Worm (Caenorhabditis elegans) whole organism, L3 larva: Measurements from ENCODE around the gene T28F3.11.

ENCODE experiments used
- R02D3.7 ChIP-seq: fragments of 150-350 bp; optimal IDR thresholded peaks from 2 replicates; lab custom pipeline; 2014; ENCODE audit warnings: missing biosample characterization, missing genetic modification characterization
- ZK546.5 ChIP-seq: sonication (generic microtip); optimal IDR thresholded peaks from 2 replicates; lab custom pipeline; 2017; ENCODE audit warnings: missing biosample characterization, missing genetic modification characterization
- aly-2 ChIP-seq: fragments of 150-350 bp; optimal IDR thresholded peaks from 2 replicates; lab custom pipeline; 2014; ENCODE audit warnings: missing biosample characterization, missing genetic modification characterization
- ama-1 ChIP-seq: fragments of 150-350 bp; optimal IDR thresholded peaks from 2 replicates; lab custom pipeline; 2018
- ceh-16 ChIP-seq: sonication (generic microtip); optimal IDR thresholded peaks from 2 replicates; lab custom pipeline; 2017; ENCODE audit warnings: missing biosample characterization, missing genetic modification characterization
- ceh-28 ChIP-seq: fragments of 150-350 bp; optimal IDR thresholded peaks from 2 replicates; lab custom pipeline; 2014; ENCODE audit warnings: missing biosample characterization, missing genetic modification reagents, missing genetic modification characterization
- ceh-82 ChIP-seq: fragments of 150-350 bp; optimal IDR thresholded peaks from 2 replicates; lab custom pipeline; 2014; ENCODE audit warnings: missing biosample characterization, missing genetic modification characterization
- ceh-9 ChIP-seq: sonication (generic microtip); optimal IDR thresholded peaks from 2 replicates; lab custom pipeline; 2018; ENCODE audit warnings: missing biosample characterization, missing genetic modification characterization
- daf-12 ChIP-seq: fragments of 150-350 bp; optimal IDR thresholded peaks from 2 replicates; lab custom pipeline; 2014; ENCODE audit warnings: missing biosample characterization, missing genetic modification reagents, missing genetic modification characterization
- egl-27 ChIP-seq: sonication (generic microtip); optimal IDR thresholded peaks from 4 replicates; lab custom pipeline; 2017; ENCODE audit warnings: missing biosample characterization, missing genetic modification reagents, missing genetic modification characterization
- egl-5 ChIP-seq: fragments of 150-350 bp; optimal IDR thresholded peaks from 2 replicates; lab custom pipeline; 2017; ENCODE audit warnings: missing biosample characterization, missing genetic modification reagents, missing genetic modification characterization, inconsistent platforms
- elt-1 ChIP-seq: fragments of 150-350 bp; optimal IDR thresholded peaks from 2 replicates; lab custom pipeline; 2014; ENCODE audit warnings: missing biosample characterization, missing genetic modification characterization
- elt-2 ChIP-seq: sonication (generic microtip); optimal IDR thresholded peaks from 2 replicates; lab custom pipeline; 2016; ENCODE audit warnings: missing genetic modification reagents, mild to moderate bottlenecking, missing genetic modification characterization, missing compliant biosample characterization
- elt-3 ChIP-seq, 3 experiments: fragments of 150-350 bp in 1 of 3; sonication (generic microtip) in 2 of 3; optimal IDR thresholded peaks; 2 replicates in 2 of 3; 4 replicates in 1 of 3; lab custom pipeline; 2014 to 2017; ENCODE audit warnings: missing biosample characterization in 3 of 3, missing genetic modification characterization in 3 of 3
- eor-1 ChIP-seq, 2 experiments: fragments of 150-350 bp; optimal IDR thresholded peaks; 2 replicates each; lab custom pipeline; 2014 to 2018; ENCODE audit warnings: missing biosample characterization in 2 of 2, missing genetic modification characterization in 2 of 2
- fkh-10 ChIP-seq: sonication (generic microtip); optimal IDR thresholded peaks from 2 replicates; lab custom pipeline; 2017; ENCODE audit warnings: missing biosample characterization, missing genetic modification reagents, missing genetic modification characterization
- fkh-2 ChIP-seq: fragments of 150-350 bp; optimal IDR thresholded peaks from 2 replicates; lab custom pipeline; 2014; ENCODE audit warnings: missing biosample characterization, missing genetic modification reagents, missing genetic modification characterization
- fos-1 ChIP-seq: fragments of 150-350 bp; optimal IDR thresholded peaks from 2 replicates; lab custom pipeline; 2014; ENCODE audit warnings: missing biosample characterization, missing genetic modification characterization
- hmg-11 ChIP-seq: sonication (generic microtip); optimal IDR thresholded peaks from 2 replicates; lab custom pipeline; 2016; ENCODE audit warnings: missing genetic modification characterization, missing compliant biosample characterization
- jun-1 ChIP-seq: fragments of 150-350 bp; optimal IDR thresholded peaks from 2 replicates; lab custom pipeline; 2014; ENCODE audit warnings: missing biosample characterization, missing genetic modification reagents, missing genetic modification characterization
- lin-15B ChIP-seq: fragments of 150-350 bp; optimal IDR thresholded peaks from 2 replicates; lab custom pipeline; 2014; ENCODE audit warnings: missing biosample characterization, missing genetic modification characterization
- lin-39 ChIP-seq: fragments of 150-350 bp; optimal IDR thresholded peaks from 2 replicates; lab custom pipeline; 2018; ENCODE audit warnings: missing biosample characterization, missing genetic modification reagents, missing genetic modification characterization
- lsy-12 ChIP-seq: sonication (generic microtip); optimal IDR thresholded peaks from 2 replicates; lab custom pipeline; 2016; ENCODE audit warnings: mild to moderate bottlenecking, missing genetic modification characterization, missing compliant biosample characterization
- mdl-1 ChIP-seq: fragments of 150-350 bp; optimal IDR thresholded peaks from 2 replicates; lab custom pipeline; 2014; ENCODE audit warnings: missing biosample characterization, missing genetic modification characterization
- mml-1 ChIP-seq: fragments of 150-350 bp; sonication (generic microtip); optimal IDR thresholded peaks from 3 replicates; lab custom pipeline; 2014; ENCODE audit warnings: missing biosample characterization, missing genetic modification characterization
- nfya-1 ChIP-seq: sonication (generic microtip); optimal IDR thresholded peaks from 2 replicates; lab custom pipeline; 2017; ENCODE audit warnings: missing genetic modification characterization, mild to moderate bottlenecking, missing compliant biosample characterization, antibody characterized with exemption, moderate library complexity; ENCODE audit not compliant: insufficient read depth
- nhr-11 ChIP-seq: fragments of 150-350 bp; optimal IDR thresholded peaks from 2 replicates; lab custom pipeline; 2014; ENCODE audit warnings: missing biosample characterization, missing genetic modification characterization
- nhr-12 ChIP-seq: fragments of 150-350 bp; optimal IDR thresholded peaks from 2 replicates; lab custom pipeline; 2014; ENCODE audit warnings: missing biosample characterization, missing genetic modification characterization
- nhr-23 ChIP-seq: fragments of 150-350 bp; optimal IDR thresholded peaks from 2 replicates; lab custom pipeline; 2014; ENCODE audit warnings: missing biosample characterization, missing genetic modification reagents, missing genetic modification characterization
- nhr-237 ChIP-seq: fragments of 150-350 bp; optimal IDR thresholded peaks from 2 replicates; lab custom pipeline; 2014; ENCODE audit warnings: missing biosample characterization, missing genetic modification characterization
- nhr-25 ChIP-seq: sonication (generic microtip); optimal IDR thresholded peaks from 2 replicates; lab custom pipeline; 2017; ENCODE audit warnings: missing biosample characterization, missing genetic modification characterization
- nhr-28 ChIP-seq: fragments of 150-350 bp; optimal IDR thresholded peaks from 2 replicates; lab custom pipeline; 2014; ENCODE audit warnings: missing biosample characterization, missing genetic modification characterization
- nhr-43 ChIP-seq: sonication (generic microtip); optimal IDR thresholded peaks from 2 replicates; lab custom pipeline; 2016; ENCODE audit warnings: mild to moderate bottlenecking, missing genetic modification characterization, missing compliant biosample characterization; ENCODE audit not compliant: poor library complexity, severe bottlenecking
- nhr-67 ChIP-seq: fragments of 150-350 bp; optimal IDR thresholded peaks from 2 replicates; lab custom pipeline; 2014; ENCODE audit warnings: missing biosample characterization, missing genetic modification characterization
- nhr-76 ChIP-seq: fragments of 150-350 bp; sonication (generic microtip); optimal IDR thresholded peaks from 5 replicates; lab custom pipeline; 2014; ENCODE audit warnings: missing biosample characterization, missing genetic modification characterization
- nhr-77 ChIP-seq: fragments of 150-350 bp; optimal IDR thresholded peaks from 2 replicates; lab custom pipeline; 2014; ENCODE audit warnings: missing biosample characterization, missing genetic modification characterization
- pha-4 ChIP-seq: fragments of 150-350 bp; optimal IDR thresholded peaks from 2 replicates; lab custom pipeline; 2014; ENCODE audit warnings: missing biosample characterization, missing genetic modification reagents, missing genetic modification characterization
- pqm-1 ChIP-seq: fragments of 150-350 bp; optimal IDR thresholded peaks from 2 replicates; lab custom pipeline; 2017; ENCODE audit warnings: missing biosample characterization, missing genetic modification characterization, inconsistent platforms
- sea-2 ChIP-seq: fragments of 150-350 bp; sonication (generic microtip); optimal IDR thresholded peaks from 4 replicates; lab custom pipeline; 2014; ENCODE audit warnings: missing biosample characterization, missing genetic modification reagents, missing genetic modification characterization
- skn-1 ChIP-seq: fragments of 150-350 bp; optimal IDR thresholded peaks from 2 replicates; lab custom pipeline; 2014; ENCODE audit warnings: missing biosample characterization, missing genetic modification characterization
- snpc-4 ChIP-seq: fragments of 150-350 bp; optimal IDR thresholded peaks from 2 replicates; lab custom pipeline; 2014; ENCODE audit warnings: missing biosample characterization, missing genetic modification characterization
- tbx-2 ChIP-seq: sonication (generic microtip); optimal IDR thresholded peaks from 2 replicates; lab custom pipeline; 2016; ENCODE audit warnings: mild to moderate bottlenecking, missing genetic modification characterization, missing compliant biosample characterization
- unc-39 ChIP-seq: sonication (generic microtip); optimal IDR thresholded peaks from 4 replicates; lab custom pipeline; 2017; ENCODE audit warnings: missing biosample characterization, missing genetic modification characterization
- unc-62 ChIP-seq: fragments of 150-350 bp; sonication (generic microtip); optimal IDR thresholded peaks from 4 replicates; lab custom pipeline; 2014; ENCODE audit warnings: missing biosample characterization, missing genetic modification reagents, missing genetic modification characterization
- zag-1 ChIP-seq: fragments of 150-350 bp; optimal IDR thresholded peaks from 2 replicates; lab custom pipeline; 2014; ENCODE audit warnings: missing biosample characterization, missing genetic modification characterization
- ztf-11 ChIP-seq: fragments of 150-350 bp; optimal IDR thresholded peaks from 2 replicates; lab custom pipeline; 2014; ENCODE audit warnings: missing biosample characterization, missing genetic modification characterization
- ztf-4 ChIP-seq: fragments of 150-350 bp; optimal IDR thresholded peaks from 2 replicates; lab custom pipeline; 2014; ENCODE audit warnings: missing biosample characterization, missing genetic modification characterization

T28F3.11 gene

DNA sequence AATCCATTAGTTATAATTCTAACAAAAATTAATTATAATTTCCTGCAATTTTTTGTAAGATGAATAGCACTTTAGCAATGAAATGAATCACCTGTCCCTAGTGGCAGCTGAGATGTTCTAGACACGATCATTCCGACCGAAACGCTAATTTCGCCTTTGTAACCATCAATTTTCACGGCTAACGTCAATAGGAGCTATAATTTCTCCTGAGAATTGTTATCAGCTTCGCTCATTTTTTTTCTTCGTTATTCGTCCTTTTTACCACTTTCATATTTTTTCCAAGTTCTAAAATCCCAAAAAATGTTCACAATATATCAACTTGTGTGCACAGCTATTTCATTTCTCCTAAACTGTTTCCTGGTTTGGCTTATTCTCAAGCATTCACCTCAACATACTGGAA lies 26.2 kb downstream of the T28F3.11 start, which contains the start of gene str-187:
str-187 (plus strand) TSS at position 301 of the 400 bp plus-strand sequence.
- TF ChIP-seq fos-1 (tag; lab: Kevin White, UChicago) (no peak), ceh-82 (tag; lab: Kevin White, UChicago) (no peak), sea-2 (GFP tag; lab: Kevin White, UChicago) (no peak), zag-1 (tag; lab: Kevin White, UChicago) (no peak), elt-3 (tag; optimal IDR thresholded peaks at IDR 0.05; lab: Kevin White, UChicago) (no peak), ceh-28 (no peak), egl-27 (no peak), lin-15B (tag; lab: Kevin White, UChicago) (no peak)

DNA sequence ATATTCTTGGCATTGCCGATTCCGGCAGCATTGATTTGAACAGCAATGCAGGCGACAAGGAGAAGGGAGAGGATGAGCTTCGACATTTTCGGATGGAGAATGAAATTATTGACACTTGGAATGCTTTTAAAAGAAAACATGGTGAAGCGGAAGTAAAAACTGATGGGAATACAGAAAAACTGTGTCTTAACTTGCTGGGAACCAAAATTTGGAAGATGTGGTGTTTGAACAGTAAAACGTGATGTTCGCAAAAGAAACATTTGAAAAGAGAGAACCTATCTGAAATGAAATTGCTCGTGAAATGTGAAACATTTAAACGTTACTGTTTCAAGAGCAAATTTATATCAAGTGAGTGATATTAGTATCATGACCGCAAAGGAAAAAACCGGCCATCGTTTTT lies 26.8 kb downstream of the T28F3.11 start, which contains the start of gene F26D10.13:
F26D10.13 (minus strand) TSS at position 101 of the 400 bp plus-strand sequence.
- TF ChIP-seq pha-4 (no peak), ceh-9 (no peak), nhr-11 (tag; lab: Kevin White, UChicago) (no peak), nfya-1 (tag; lab: Kevin White, UChicago) (no peak), elt-1 (no peak), ztf-11 (no peak), ama-1 (lab: Kevin White, UChicago) (no peak), lin-39 (tag; lab: Kevin White, UChicago) (no peak), unc-39 (tag; lab: Kevin White, UChicago) (no peak), sea-2 (GFP tag; lab: Kevin White, UChicago) (no peak), egl-27 (no peak), fkh-10 (GFP tag; lab: Kevin White, UChicago) (no peak), nhr-12 (tag; lab: Kevin White, UChicago) (no peak), nhr-28 (tag; lab: Kevin White, UChicago) (no peak), mdl-1 (tag; lab: Kevin White, UChicago) (no peak)

DNA sequence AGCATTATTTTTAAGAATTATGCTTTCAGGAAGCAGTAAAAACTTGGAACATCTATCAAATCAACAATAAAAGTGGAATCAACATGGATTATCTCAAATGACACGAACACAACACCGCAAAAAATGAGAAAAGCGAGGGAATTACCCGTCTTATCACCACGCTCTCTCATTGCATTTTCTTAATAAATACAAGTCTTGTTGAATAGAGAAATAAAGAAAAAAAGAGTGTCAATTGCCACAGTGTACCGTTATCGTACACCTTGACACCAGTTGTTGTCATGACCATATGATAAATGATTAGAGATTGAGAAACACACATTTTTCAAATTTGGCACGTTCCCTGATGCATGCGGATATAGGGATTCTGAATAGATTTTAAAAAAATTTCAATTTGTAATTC lies 27.8 kb downstream of the T28F3.11 start:
- TF ChIP-seq unc-62 (GFP tag; lab: Kevin White, UChicago), result no peak
- no peak for TF ChIP-seq egl-27
- peak; percentile 85 for TF ChIP-seq nhr-76 (tag; lab: Kevin White, UChicago)
- TF ChIP-seq sea-2 (GFP tag; lab: Kevin White, UChicago), result no peak
- TF ChIP-seq nhr-237 (tag; lab: Kevin White, UChicago), result no peak
- no peak for TF ChIP-seq aly-2 (tag; lab: Kevin White, UChicago)
- TF ChIP-seq nhr-43 (tag; lab: Kevin White, UChicago), result peak; percentile 28
- TF ChIP-seq ceh-16 (tag; lab: Kevin White, UChicago), result no peak
- no peak for TF ChIP-seq skn-1 (tag; lab: Kevin White, UChicago)
- TF ChIP-seq mdl-1 (tag; lab: Kevin White, UChicago), result no peak
- TF ChIP-seq ceh-82 (tag; lab: Kevin White, UChicago), result no peak
- no peak for TF ChIP-seq mml-1 (tag; lab: Kevin White, UChicago)
- TF ChIP-seq pqm-1, result peak; percentile 93
- TF ChIP-seq lin-39 (tag; lab: Kevin White, UChicago), result no peak
- no peak for TF ChIP-seq hmg-11 (tag; lab: Kevin White, UChicago)
- no peak for TF ChIP-seq ama-1 (lab: Kevin White, UChicago)
- TF ChIP-seq zag-1 (tag; lab: Kevin White, UChicago), result no peak
- no peak for TF ChIP-seq eor-1 (tag; optimal IDR thresholded peaks at IDR 0.05; lab: Kevin White, UChicago)
- no peak for TF ChIP-seq ztf-11
- no peak for TF ChIP-seq nhr-25 (tag; lab: Kevin White, UChicago)
- no peak for TF ChIP-seq tbx-2
- TF ChIP-seq ceh-28, result no peak
- no peak for TF ChIP-seq nhr-12 (tag; lab: Kevin White, UChicago)
- no peak for TF ChIP-seq fkh-10 (GFP tag; lab: Kevin White, UChicago)
- TF ChIP-seq nhr-11 (tag; lab: Kevin White, UChicago), result no peak
- no peak for TF ChIP-seq ZK546.5 (tag; lab: Kevin White, UChicago)
- no peak for TF ChIP-seq nhr-28 (tag; lab: Kevin White, UChicago)
- no peak for TF ChIP-seq fkh-2 (tag; lab: Kevin White, UChicago)
- peak; percentile 64 for TF ChIP-seq pha-4
- no peak for TF ChIP-seq nhr-77 (tag; lab: Kevin White, UChicago)
- TF ChIP-seq elt-1, result no peak
- TF ChIP-seq daf-12, result no peak
- TF ChIP-seq nhr-67 (tag; lab: Kevin White, UChicago), result no peak
- TF ChIP-seq unc-39 (tag; lab: Kevin White, UChicago), result no peak
- no peak for TF ChIP-seq egl-5
- peak; percentile 28 for TF ChIP-seq nfya-1 (tag; lab: Kevin White, UChicago)
- no peak for TF ChIP-seq snpc-4
- TF ChIP-seq ceh-9, result no peak
- no peak for TF ChIP-seq elt-3 (tag; optimal IDR thresholded peaks at IDR 0.05; lab: Kevin White, UChicago)
- no peak for TF ChIP-seq fos-1 (tag; lab: Kevin White, UChicago)
- TF ChIP-seq lin-15B (tag; lab: Kevin White, UChicago), result no peak
- peak; percentile 56 for TF ChIP-seq nhr-23
- peak; percentile 10 for TF ChIP-seq jun-1 (tag; lab: Kevin White, UChicago)
- TF ChIP-seq lsy-12, result no peak
- TF ChIP-seq ztf-4, result no peak
- TF ChIP-seq elt-2 (tag; lab: Kevin White, UChicago), result peak; percentile 96
- TF ChIP-seq R02D3.7, result no peak
- TF ChIP-seq, all 47 proteins: peak for 8
